Fruit fly (Drosophila melanogaster): Measurements from ENCODE around the gene CG4558.

CG4558 gene

DNA sequence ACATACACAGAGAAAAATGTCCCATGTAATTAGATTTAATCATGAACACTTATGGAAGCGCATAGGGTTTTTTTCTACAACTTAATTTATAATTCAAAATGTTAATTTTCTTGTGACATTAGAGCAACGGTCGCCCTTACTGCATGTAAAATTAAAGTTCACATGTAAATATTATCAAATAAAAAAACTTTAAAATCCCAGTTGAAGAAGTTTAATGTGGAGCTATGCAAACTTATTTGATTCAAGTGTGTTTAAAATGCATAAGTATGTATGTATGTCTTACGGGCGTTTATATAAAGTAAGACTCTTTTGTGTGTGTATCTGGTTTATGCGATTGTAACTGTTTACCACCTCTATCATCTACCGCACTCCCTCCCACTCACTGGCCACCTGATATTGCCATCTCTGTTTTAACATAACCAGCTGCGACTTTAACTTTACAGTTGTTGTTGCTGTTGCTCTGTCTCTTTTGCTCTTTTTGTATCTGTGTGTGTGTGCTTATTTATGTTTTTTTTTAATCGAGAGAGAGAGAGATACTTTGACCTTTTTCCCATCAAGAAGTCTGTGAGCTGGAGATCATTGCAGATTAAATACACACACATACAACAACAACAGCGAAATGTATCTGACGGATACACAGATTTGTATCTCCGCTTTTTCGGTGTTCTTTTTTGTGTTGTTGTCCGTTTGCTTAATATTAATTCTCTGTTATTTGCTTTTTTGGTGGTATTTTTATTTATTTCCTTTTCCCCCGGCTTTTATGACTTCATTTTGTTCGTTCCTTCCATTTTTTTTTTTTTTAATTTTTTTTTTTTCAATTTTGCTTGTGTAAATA, 6.0 kb downstream of the CG4558 start (continued):
- TF ChIP-seq Elba2 (GFP tag; optimal IDR thresholded peaks at IDR 0.05) (no peak), CG3163 (GFP tag; optimal IDR thresholded peaks at IDR 0.05) (peak; percentile 3), CG16779 (GFP tag; IDR thresholded peaks at IDR 0.05) (no peak), gcm (GFP tag; optimal IDR thresholded peaks at IDR 0.05) (peak; percentile 91), CG2875 (GFP tag; optimal IDR thresholded peaks at IDR 0.05) (peak; percentile 85), B-H2 (GFP tag; optimal IDR thresholded peaks at IDR 0.05) (peak; percentile 14), pb (GFP tag; optimal IDR thresholded peaks at IDR 0.05) (peak; percentile 51), CG31224 (GFP tag; IDR thresholded peaks at IDR 0.05) (peak; percentile 45), trh (GFP tag; optimal IDR thresholded peaks at IDR 0.05) (peak; percentile 68), CG6683 (GFP tag; optimal IDR thresholded peaks at IDR 0.05) (peak; percentile 68), wdn (GFP tag; IDR thresholded peaks at IDR 0.05) (peak; percentile 63), otp (GFP tag; IDR thresholded peaks at IDR 0.05) (0 out of 3 replicates have a peak, but pooled peaks have one; percentile 18), Ets97D (GFP tag; optimal IDR thresholded peaks at IDR 0.05) (peak; percentile 60), nau (GFP tag; optimal IDR thresholded peaks at IDR 0.05) (peak; percentile 73), sens (GFP tag) (peak; percentile 97), sr (GFP tag; IDR thresholded peaks at IDR 0.05) (no peak), Dfd (GFP tag; optimal IDR thresholded peaks at IDR 0.05) (no peak), zfh1 (GFP tag; IDR thresholded peaks at IDR 0.05) (peak; percentile 51; the same call in 2 of the 3 replicates), CG32772 (GFP tag; IDR thresholded peaks at IDR 0.05) (peak; percentile 61), CG6175 (GFP tag; IDR thresholded peaks at IDR 0.05) (no peak), HLH54F (GFP tag; optimal IDR thresholded peaks at IDR 0.05) (peak; percentile 19), Dref (GFP tag; IDR thresholded peaks at IDR 0.05) (no peak), h (optimal IDR thresholded peaks at IDR 0.05) (no peak), CG9817 (tag; optimal IDR thresholded peaks at IDR 0.05) (peak; percentile 89), Oli (tag; optimal IDR thresholded peaks at IDR 0.05) (peak; percentile 96), D19A (tag; optimal IDR thresholded peaks at IDR 0.05) (peak; percentile 69), sisA (GFP tag; IDR thresholded peaks at IDR 0.05) (peak; percentile 65), D19B (GFP tag; optimal IDR thresholded peaks at IDR 0.05) (peak; percentile 52), CG11085 (GFP tag; IDR thresholded peaks at IDR 0.05) (no peak), CG8089 (GFP tag; optimal IDR thresholded peaks at IDR 0.05) (peak; percentile 30), exex (tag; optimal IDR thresholded peaks at IDR 0.05) (peak; percentile 4), CG10565 (GFP tag; optimal IDR thresholded peaks at IDR 0.05) (no peak), CG12236 (GFP tag; optimal IDR thresholded peaks at IDR 0.05) (peak; percentile 67), Fer3 (tag; optimal IDR thresholded peaks at IDR 0.05) (peak; percentile 74), lbe (GFP tag; optimal IDR thresholded peaks at IDR 0.05) (peak; percentile 47), eyg (GFP tag; optimal IDR thresholded peaks at IDR 0.05) (peak; percentile 61), phol (tag; optimal IDR thresholded peaks at IDR 0.05) (peak; percentile 91), corto (GFP tag; optimal IDR thresholded peaks at IDR 0.05) (peak; percentile 68), CG16815 (GFP tag; optimal IDR thresholded peaks at IDR 0.05) (peak; percentile 79), CG33557 (GFP tag; optimal IDR thresholded peaks at IDR 0.05) (peak; percentile 80), Abd-B (GFP tag; optimal IDR thresholded peaks at IDR 0.05) (peak; percentile 95), klu (GFP tag; IDR thresholded peaks at IDR 0.05) (no peak), CG1832 (GFP tag; optimal IDR thresholded peaks at IDR 0.05) (peak; percentile 60), Spps (tag; optimal IDR thresholded peaks at IDR 0.05) (peak; percentile 29), CG17385 (GFP tag; optimal IDR thresholded peaks at IDR 0.05) (peak; percentile 72), CG11560 (tag; IDR thresholded peaks at IDR 0.05) (no peak), amos (GFP tag; IDR thresholded peaks at IDR 0.05; ENCODE audit: partially characterized antibody) (no peak), CG4404 (GFP tag; IDR thresholded peaks at IDR 0.05) (peak; percentile 22; the same call in 1 of the 2 replicates), da (GFP tag; optimal IDR thresholded peaks at IDR 0.05) (peak; percentile 61), wor (GFP tag; IDR thresholded peaks at IDR 0.05) (peak; percentile 74)

Data from whole organism, embryonic.